Fruit fly (Drosophila melanogaster): ENCODE results near the gene Klp67A.

Klp67A gene

DNA sequence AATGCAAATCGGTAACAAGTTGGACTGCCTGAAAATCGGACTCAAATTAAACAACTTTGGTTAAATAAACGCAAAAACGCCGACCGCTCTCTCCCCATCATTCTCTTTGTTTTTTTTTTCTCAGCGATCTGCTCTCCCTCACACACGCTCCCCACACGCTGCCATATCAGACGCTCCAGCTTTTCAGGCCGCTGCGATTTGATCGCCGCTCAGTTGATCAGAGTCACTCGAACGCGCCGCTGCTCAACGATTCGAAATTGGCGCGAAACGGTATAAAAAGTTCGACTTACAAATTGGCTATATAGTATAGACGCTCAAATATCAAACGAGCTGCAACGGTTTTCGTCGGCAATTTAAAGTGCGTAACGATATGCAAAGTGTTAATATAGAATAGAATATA is 26.6 kb downstream of the Klp67A start:
- TF ChIP-seq CTCF (optimal IDR thresholded peaks at IDR 0.05) (no peak), CG8478 (optimal IDR thresholded peaks at IDR 0.05) (no peak)

DNA sequence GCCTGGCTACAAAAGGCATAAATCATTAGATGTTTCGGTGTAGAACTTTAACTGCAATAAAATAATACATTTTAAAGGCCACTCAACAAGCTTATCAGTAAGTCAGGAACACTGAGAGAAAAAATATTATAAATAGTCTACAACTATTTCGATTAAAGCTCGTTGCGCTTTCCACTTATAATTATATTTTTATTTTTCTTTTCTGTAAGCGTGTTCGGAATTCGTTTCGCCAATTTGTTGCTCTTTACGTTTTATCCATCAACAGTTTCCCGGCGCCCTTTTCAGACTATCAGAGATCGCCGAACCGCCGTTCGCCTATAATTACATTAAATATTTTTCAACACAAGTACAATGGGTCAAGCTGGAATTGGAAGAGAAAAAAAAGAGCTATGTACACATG is 27.8 kb downstream of the Klp67A start:
- TF ChIP-seq CG8478 (optimal IDR thresholded peaks at IDR 0.05) (no peak), CTCF (optimal IDR thresholded peaks at IDR 0.05) (no peak)

DNA sequence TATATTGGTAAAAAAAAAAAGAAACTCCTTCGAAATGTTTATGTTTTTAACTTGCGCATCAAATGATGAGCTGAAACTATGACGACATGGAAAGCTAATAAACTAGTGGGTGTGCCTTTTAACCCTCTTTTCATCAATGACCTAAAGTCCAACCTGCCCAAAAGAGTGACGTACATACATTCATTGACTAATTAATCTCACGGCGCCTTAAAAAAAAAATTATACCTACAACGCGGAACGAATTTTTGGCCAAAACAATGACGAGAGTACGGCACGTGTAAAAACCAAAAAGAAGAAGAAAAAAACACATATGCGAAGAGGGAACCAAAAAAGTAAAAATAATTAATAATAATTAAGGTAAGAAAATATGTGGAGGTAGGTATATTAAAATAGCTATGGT is 28.3 kb downstream of the Klp67A start, which contains the start of gene PGRP-LC:
TSS of gene PGRP-LC (plus strand) at position 301 of the 400 bp plus-strand sequence.
- TF ChIP-seq CTCF (optimal IDR thresholded peaks at IDR 0.05) (no peak), CG8478 (optimal IDR thresholded peaks at IDR 0.05) (no peak)

DNA sequence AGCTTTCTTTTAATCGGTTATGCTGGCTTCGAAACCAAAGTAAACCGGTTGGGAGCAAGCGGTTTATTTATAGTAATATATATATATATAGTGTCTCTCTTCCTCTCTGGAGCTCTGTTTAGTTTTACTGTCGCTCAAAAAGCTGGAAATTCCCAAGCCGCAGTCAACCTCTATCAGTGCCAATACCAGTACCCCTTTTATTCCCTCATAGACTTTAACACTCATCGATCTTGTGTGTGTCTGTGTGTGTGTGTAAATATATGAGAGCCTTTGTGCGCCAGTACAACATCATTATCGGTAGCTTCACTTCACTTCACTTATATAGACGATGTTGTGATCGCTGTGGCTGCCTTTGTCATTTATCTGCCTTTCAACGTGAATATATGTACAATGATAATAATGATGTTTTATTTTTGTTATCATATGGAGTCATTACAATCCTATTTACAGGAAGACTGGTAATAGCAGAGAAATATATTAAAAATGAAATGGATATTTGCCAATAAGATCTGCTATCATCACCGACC is 28.8 kb downstream of the Klp67A start:
- TF ChIP-seq CG8478 (optimal IDR thresholded peaks at IDR 0.05), result no peak
- TF ChIP-seq CTCF (optimal IDR thresholded peaks at IDR 0.05), result no peak

DNA sequence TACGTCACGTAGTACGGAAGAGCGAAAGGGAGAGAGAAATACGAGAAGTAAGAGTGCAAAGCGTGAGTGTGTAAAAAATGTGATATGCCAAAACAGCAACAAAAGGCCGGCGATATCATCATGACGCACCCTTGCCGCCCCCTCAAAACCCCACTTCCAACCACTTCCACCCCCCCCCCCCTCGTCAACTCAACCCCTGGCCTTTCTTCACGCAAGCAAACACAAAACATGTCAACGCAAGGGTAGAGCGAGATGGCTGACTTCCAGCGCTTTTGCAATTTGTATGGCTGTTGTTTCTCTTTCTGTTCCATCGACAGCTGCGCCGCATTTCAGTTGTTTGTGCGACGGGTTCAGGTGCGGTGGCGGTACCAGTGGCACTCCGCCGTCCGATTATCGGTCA is 31.1 kb downstream of the Klp67A start:
- TF ChIP-seq CG8478 (optimal IDR thresholded peaks at IDR 0.05), result no peak
- no peak for TF ChIP-seq CTCF (optimal IDR thresholded peaks at IDR 0.05)

DNA sequence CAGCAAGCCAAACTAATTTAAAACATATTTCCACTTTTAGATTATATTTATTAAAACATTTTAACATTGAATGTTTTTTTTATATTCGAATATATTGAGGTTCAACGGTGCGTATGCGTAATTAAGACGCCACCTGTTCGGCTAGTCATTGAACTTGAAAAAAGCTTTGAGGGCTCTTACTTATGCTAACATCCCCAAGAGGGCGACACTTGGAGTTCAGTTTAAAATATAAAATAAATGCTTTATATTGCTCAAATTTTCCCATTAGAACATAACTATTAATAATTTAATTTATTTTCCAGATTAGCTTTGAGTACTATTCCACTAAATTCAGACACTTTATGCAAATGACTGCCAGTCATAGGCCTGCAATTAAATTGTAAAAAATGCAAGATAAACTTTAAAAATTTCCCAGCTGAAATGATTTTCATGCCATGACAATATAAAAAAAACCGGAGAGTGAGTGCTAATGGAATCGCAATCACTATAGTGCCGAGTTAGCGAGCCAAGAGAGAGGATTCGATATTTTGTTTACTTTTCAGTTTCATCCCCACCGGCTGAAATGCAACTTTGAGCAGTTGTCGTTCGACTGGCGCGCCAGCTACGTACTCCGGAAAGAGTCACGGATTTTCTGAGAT is 33.0 kb downstream of the Klp67A start, which contains the start of gene PGRP-LA:
TSS of gene PGRP-LA (plus strand) at position 588 of the 638 bp plus-strand sequence.
- TF ChIP-seq CG8478 (optimal IDR thresholded peaks at IDR 0.05) (no peak), CTCF (optimal IDR thresholded peaks at IDR 0.05) (peak in 1 of 2 experiments; percentile 14)

Measured in S2 (cell line).